Worm (Caenorhabditis elegans) whole organism, early embryonic: Measurements from ENCODE around the gene str-94.

Source experiments
- ama-1 ChIP-seq: fragments of 150-350 bp; optimal IDR thresholded peaks from 2 replicates; lab custom pipeline; 2014
- ets-7 ChIP-seq: sonication (generic microtip); optimal IDR thresholded peaks from 2 replicates; lab custom pipeline; 2016; ENCODE audit warnings: missing genotype, missing genetic modification characterization, missing compliant biosample characterization
- flt-1 ChIP-seq: fragments of 200-800 bp; sonication (Bioruptor generic); IDR thresholded peaks from 2 replicates; pipeline ENCODE4 v1.3.6; 2022; ENCODE audit warnings: missing genetic modification characterization, missing compliant biosample characterization
- sea-1 ChIP-seq: fragments of 200-800 bp; sonication (Bioruptor generic); conservative IDR thresholded peaks from 2 replicates; pipeline ENCODE4 v1.3.6; 2022; ENCODE audit warnings: missing genetic modification characterization, missing compliant biosample characterization
- tbx-37 ChIP-seq: fragments of 200-800 bp; sonication (Bioruptor generic); conservative IDR thresholded peaks from 2 replicates; pipeline ENCODE4 v1.3.6; 2022; ENCODE audit warnings: missing genetic modification reagents, missing genetic modification characterization, missing compliant biosample characterization
- tra-4 ChIP-seq: sonication (generic microtip); optimal IDR thresholded peaks from 2 replicates; lab custom pipeline; 2017; ENCODE audit warnings: missing genetic modification characterization, missing compliant biosample characterization

ce11 chrV:9291919-9292318 lies 42.8 kb upstream of the str-94 start, which contains the start of gene ZK682.7:
- TF ChIP-seq ama-1 (no peak), tra-4 (no peak), tbx-37 (GFP tag; lab: Robert Waterston, UW) (no peak), ets-7 (tag; lab: Kevin White, UChicago) (no peak), flt-1 (no peak), sea-1 (GFP tag; lab: Robert Waterston, UW) (no peak)
